Worm (Caenorhabditis elegans) whole organism, L2 larva: ENCODE results near the gene fbxc-50.
"Not testable (repeated sequence)": the region's sequence is repeated elsewhere in the genome, so short reads cannot be mapped to it uniquely, and the experiment has no call there.

ENCODE experiments used
- R02D3.7 ChIP-seq: fragments of 150-350 bp; optimal IDR thresholded peaks from 2 replicates; lab custom pipeline; 2014; ENCODE audit warnings: missing biosample characterization, missing genetic modification characterization
- ama-1 ChIP-seq: fragments of 150-350 bp; optimal IDR thresholded peaks from 2 replicates; lab custom pipeline; 2018; ENCODE audit warnings: inconsistent platforms
- ceh-16 ChIP-seq: fragments of 150-350 bp; optimal IDR thresholded peaks from 2 replicates; lab custom pipeline; 2014; ENCODE audit warnings: missing biosample characterization, missing genetic modification characterization
- ceh-82 ChIP-seq: fragments of 150-350 bp; optimal IDR thresholded peaks from 2 replicates; lab custom pipeline; 2014; ENCODE audit warnings: missing biosample characterization, missing genetic modification characterization
- crh-2 ChIP-seq: sonication (generic microtip); optimal IDR thresholded peaks from 2 replicates; lab custom pipeline; 2017; ENCODE audit warnings: missing biosample characterization, missing genetic modification characterization
- dmd-4 ChIP-seq: sonication (generic microtip); optimal IDR thresholded peaks from 2 replicates; lab custom pipeline; 2017; ENCODE audit warnings: missing biosample characterization, missing genetic modification characterization
- egl-27 ChIP-seq: sonication (generic microtip); optimal IDR thresholded peaks from 3 replicates; lab custom pipeline; 2017; ENCODE audit warnings: missing biosample characterization, missing genetic modification reagents, missing genetic modification characterization
- fos-1 ChIP-seq: fragments of 150-350 bp; optimal IDR thresholded peaks from 2 replicates; lab custom pipeline; 2014; ENCODE audit warnings: missing biosample characterization, missing genetic modification characterization
- lin-11 ChIP-seq: fragments of 150-350 bp; sonication (generic microtip); optimal IDR thresholded peaks from 2 replicates; lab custom pipeline; 2014; ENCODE audit warnings: missing biosample characterization, missing genetic modification characterization, inconsistent platforms, mixed read lengths
- lin-13 ChIP-seq: fragments of 150-350 bp; optimal IDR thresholded peaks from 2 replicates; lab custom pipeline; 2014; ENCODE audit warnings: missing biosample characterization, missing genetic modification reagents, missing genetic modification characterization
- lsy-2 ChIP-seq, 2 experiments: fragments of 150-350 bp in 1 of 2; sonication (generic microtip) in 1 of 2; optimal IDR thresholded peaks; 2 replicates each; lab custom pipeline; 2014 to 2017; ENCODE audit warnings: missing biosample characterization in 2 of 2, missing genetic modification characterization in 2 of 2
- mab-5 ChIP-seq: fragments of 150-350 bp; optimal IDR thresholded peaks from 2 replicates; lab custom pipeline; 2014; ENCODE audit warnings: missing biosample characterization, missing genetic modification characterization
- nhr-10 ChIP-seq: sonication (generic microtip); optimal IDR thresholded peaks from 2 replicates; lab custom pipeline; 2017; ENCODE audit warnings: missing biosample characterization, missing genetic modification characterization
- nhr-11 ChIP-seq: fragments of 150-350 bp; optimal IDR thresholded peaks from 2 replicates; lab custom pipeline; 2014; ENCODE audit warnings: missing biosample characterization, missing genetic modification characterization
- nhr-21 ChIP-seq: fragments of 150-350 bp; optimal IDR thresholded peaks from 2 replicates; lab custom pipeline; 2014; ENCODE audit warnings: missing biosample characterization, missing genetic modification characterization
- nhr-237 ChIP-seq: fragments of 150-350 bp; optimal IDR thresholded peaks from 2 replicates; lab custom pipeline; 2014; ENCODE audit warnings: missing biosample characterization, missing genetic modification characterization
- nhr-25 ChIP-seq: fragments of 150-350 bp; sonication (generic microtip); optimal IDR thresholded peaks from 3 replicates; lab custom pipeline; 2014; ENCODE audit warnings: missing biosample characterization, missing genetic modification characterization
- nhr-6 ChIP-seq: fragments of 150-350 bp; optimal IDR thresholded peaks from 2 replicates; lab custom pipeline; 2014; ENCODE audit warnings: missing biosample characterization, missing genetic modification characterization
- sem-4 ChIP-seq: fragments of 150-350 bp; optimal IDR thresholded peaks from 2 replicates; lab custom pipeline; 2014; ENCODE audit warnings: missing biosample characterization, missing genetic modification reagents, missing genetic modification characterization
- sma-9 ChIP-seq, 2 experiments: fragments of 150-350 bp in 1 of 2; sonication (generic microtip) in 1 of 2; optimal IDR thresholded peaks; 2 replicates each; lab custom pipeline; 2014 to 2016; ENCODE audit warnings: missing genetic modification characterization in 2 of 2, mild to moderate bottlenecking in 1 of 2, missing biosample characterization in 1 of 2, missing compliant biosample characterization in 1 of 2, missing genetic modification reagents in 1 of 2, moderate library complexity in 1 of 2
- snpc-4 ChIP-seq: fragments of 150-350 bp; optimal IDR thresholded peaks from 2 replicates; lab custom pipeline; 2014; ENCODE audit warnings: missing biosample characterization, missing genetic modification characterization
- unc-55 ChIP-seq: fragments of 150-350 bp; sonication (generic microtip); optimal IDR thresholded peaks from 3 replicates; lab custom pipeline; 2014; ENCODE audit warnings: missing biosample characterization, missing genetic modification reagents, missing genetic modification characterization
- unc-62 ChIP-seq: fragments of 150-350 bp; optimal IDR thresholded peaks from 2 replicates; lab custom pipeline; 2014; ENCODE audit warnings: missing biosample characterization, missing genetic modification reagents, missing genetic modification characterization
- ztf-1 ChIP-seq: fragments of 200-800 bp; sonication (Bioruptor generic); conservative IDR thresholded peaks from 2 replicates; pipeline ENCODE4 v1.3.6; 2022; ENCODE audit warnings: missing genetic modification characterization, missing compliant biosample characterization
- ztf-11 ChIP-seq: sonication (generic microtip); optimal IDR thresholded peaks from 2 replicates; lab custom pipeline; 2017; ENCODE audit warnings: missing biosample characterization, missing genetic modification characterization
- ztf-4 ChIP-seq: fragments of 150-350 bp; optimal IDR thresholded peaks from 2 replicates; lab custom pipeline; 2014; ENCODE audit warnings: missing biosample characterization, missing genetic modification characterization

The fbxc-50 gene

ce11 chrII:3225780-3226179, 22.1 kb downstream of the fbxc-50 start, which contains the start of gene ZC239.17:
Gene ZC239.17, minus strand, starts transcription at chrII:3225880.
- TF ChIP-seq mab-5 (tag; lab: Kevin White, UChicago) (no peak), dmd-4 (no peak), ztf-4 (no peak), ztf-11 (tag; lab: Kevin White, UChicago) (no peak), ztf-1 (GFP tag; lab: Robert Waterston, UW) (no peak), egl-27 (tag; lab: Kevin White, UChicago) (no peak)

ce11 chrII:3225200-3225599, 22.7 kb downstream of the fbxc-50 start, which contains the start of gene ZC239.16:
Gene ZC239.16, minus strand, starts transcription at chrII:3225319.
- TF ChIP-seq ceh-82 (tag; lab: Kevin White, UChicago), result no peak
- peak; percentile 63 for TF ChIP-seq fos-1

- no peak for TF ChIP-seq nhr-21
- TF ChIP-seq ama-1 (lab: Kevin White, UChicago), result no peak
Measured at ce11 chrII:3224631-3225030, 23.3 kb downstream of the fbxc-50 start, which contains the start of gene ZC239.15. Gene ZC239.15, minus strand, starts transcription at chrII:3224731.

ce11 chrII:3222686-3223085, 25.2 kb downstream of the fbxc-50 start, which contains the start of gene ZC239.13:
Gene ZC239.13, minus strand, starts transcription at chrII:3222839.
- TF ChIP-seq lsy-2 (tag; optimal IDR thresholded peaks at IDR 0.05; lab: Kevin White, UChicago), result no peak
- TF ChIP-seq sma-9 (GFP tag; optimal IDR thresholded peaks at IDR 0.05; lab: Kevin White, UChicago), result no peak
- no peak for TF ChIP-seq sma-9 (tag; optimal IDR thresholded peaks at IDR 0.05; lab: Kevin White, UChicago)
- peak; percentile 5 for TF ChIP-seq fos-1
- TF ChIP-seq nhr-6 (tag; lab: Kevin White, UChicago), result no peak

- no peak for TF ChIP-seq unc-55 (GFP tag; lab: Kevin White, UChicago)
- TF ChIP-seq, all 48 proteins: peak for 0
Measured at ce11 chrII:3221730-3222129, 26.2 kb downstream of the fbxc-50 start, which contains the start of gene ZC239.14. Gene ZC239.14, minus strand, starts transcription at chrII:3222034.

ce11 chrII:3220723-3221122, 27.2 kb downstream of the fbxc-50 start, which contains the start of gene ZC239.22:
Gene ZC239.22, minus strand, starts transcription at chrII:3220823.
- TF ChIP-seq lsy-2 (tag; optimal IDR thresholded peaks at IDR 0.05; lab: Kevin White, UChicago), result no peak
- no peak for TF ChIP-seq sem-4 (tag; lab: Kevin White, UChicago)
- no peak for TF ChIP-seq nhr-237
- TF ChIP-seq nhr-6 (tag; lab: Kevin White, UChicago), result no peak
- TF ChIP-seq lin-11, result no peak
- TF ChIP-seq unc-62 (GFP tag; lab: Kevin White, UChicago), result no peak
- no peak for TF ChIP-seq crh-2
- TF ChIP-seq ceh-82 (tag; lab: Kevin White, UChicago), result no peak
- no peak for TF ChIP-seq R02D3.7 (tag; lab: Kevin White, UChicago)
- TF ChIP-seq snpc-4 (tag; lab: Kevin White, UChicago), result no peak

ce11 chrII:3215762-3216161, 32.2 kb downstream of the fbxc-50 start, which contains the start of gene ZC239.3:
Gene ZC239.3, plus strand, starts transcription at chrII:3216062.
- not testable (repeated sequence) for TF ChIP-seq dmd-4; nhr-11 (tag; lab: Kevin White, UChicago); nhr-10 (tag; lab: Kevin White, UChicago)

ce11 chrII:3213898-3214297, 34.0 kb downstream of the fbxc-50 start, which contains the start of gene ZC239.4:
Gene ZC239.4, plus strand, starts transcription at chrII:3214198.
- TF ChIP-seq unc-62 (GFP tag; lab: Kevin White, UChicago) (no peak), fos-1 (no peak), nhr-25 (tag; lab: Kevin White, UChicago) (no peak), nhr-6 (tag; lab: Kevin White, UChicago) (no peak), crh-2 (no peak), ceh-82 (tag; lab: Kevin White, UChicago) (no peak), lin-13 (no peak), ceh-16 (tag; lab: Kevin White, UChicago) (no peak)
